Worm (Caenorhabditis elegans): Measurements from ENCODE around the gene str-198.
A peak's percentile ranks its signal among the peaks of the same experiment; 100 is the strongest.

Gene str-198

DNA sequence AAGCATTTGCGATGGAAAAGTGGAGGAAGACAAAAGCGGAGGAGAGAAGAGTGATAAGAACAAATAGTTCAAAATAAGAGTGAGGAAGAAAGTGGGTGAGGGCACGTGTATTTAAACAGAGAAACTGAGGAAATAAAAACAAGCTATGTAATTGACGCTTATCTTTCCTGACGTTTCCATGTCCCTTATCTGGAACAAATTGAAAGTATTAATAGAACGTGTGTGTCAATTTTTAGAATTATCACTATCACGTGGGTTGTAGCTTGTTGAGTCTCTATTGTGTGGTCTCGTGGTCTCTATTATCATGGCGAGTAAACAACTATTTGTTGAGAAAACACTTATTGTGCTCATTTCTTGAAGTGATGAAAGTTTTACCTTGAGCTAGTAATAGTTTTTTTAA is 1.8 kb upstream of the str-198 start, which contains the start of gene T10C6.15:
TSS of gene T10C6.15 (minus strand) at position 104 of the 400 bp plus-strand sequence.
- TF ChIP-seq dmd-6 (GFP tag; IDR thresholded peaks at IDR 0.05) (peak; percentile 95), nhr-6 (tag; optimal IDR thresholded peaks at IDR 0.05) (peak; percentile 20), ZK546.5 (tag; optimal IDR thresholded peaks at IDR 0.05) (no peak), cey-2 (tag; optimal IDR thresholded peaks at IDR 0.05; ENCODE audit: borderline replicate concordance, insufficient read depth) (no peak), nhr-28 (tag; optimal IDR thresholded peaks at IDR 0.05) (peak; percentile 80), mdl-1 (tag; optimal IDR thresholded peaks at IDR 0.05) (peak in 1 of 2 experiments; percentile 72), ceh-82 (tag; optimal IDR thresholded peaks at IDR 0.05) (no peak), ceh-28 (tag; optimal IDR thresholded peaks at IDR 0.05) (no peak), set-16 (GFP tag; IDR thresholded peaks at IDR 0.05) (no peak), tra-1 (GFP tag; IDR thresholded peaks at IDR 0.05) (peak; percentile 69), ama-1 (optimal IDR thresholded peaks at IDR 0.05) (no peak), dmd-9 (GFP tag; IDR thresholded peaks at IDR 0.05) (no peak), T26A8.4 (GFP tag; IDR thresholded peaks at IDR 0.05) (no peak), daf-16 (GFP tag; optimal IDR thresholded peaks at IDR 0.05) (peak in 1 of 2 experiments; percentile 91), daf-16 (tag; optimal IDR thresholded peaks at IDR 0.05) (peak; percentile 100), hlh-11 (tag; optimal IDR thresholded peaks at IDR 0.05) (peak; percentile 91), fkh-10 (GFP tag; optimal IDR thresholded peaks at IDR 0.05) (no peak), madf-5 (GFP tag; IDR thresholded peaks at IDR 0.05) (no peak), T20F7.1 (GFP tag; optimal IDR thresholded peaks at IDR 0.05) (peak; percentile 38), lsy-2 (tag; optimal IDR thresholded peaks at IDR 0.05) (no peak), hlh-30 (tag; optimal IDR thresholded peaks at IDR 0.05; ENCODE audit: insufficient read depth) (peak; percentile 77), Y48G9A.11 (GFP tag; IDR thresholded peaks at IDR 0.05) (no peak), mxl-3 (GFP tag; optimal IDR thresholded peaks at IDR 0.05) (peak; percentile 18), nhr-111 (GFP tag; optimal IDR thresholded peaks at IDR 0.05) (no peak), nhr-10 (tag; optimal IDR thresholded peaks at IDR 0.05) (peak; percentile 46), nhr-11 (tag; optimal IDR thresholded peaks at IDR 0.05) (no peak), nhr-77 (tag; optimal IDR thresholded peaks at IDR 0.05) (peak; percentile 58), Y75B8A.6 (GFP tag; IDR thresholded peaks at IDR 0.05) (no peak), nhr-102 (tag; optimal IDR thresholded peaks at IDR 0.05) (peak; percentile 89), mdt-29 (GFP tag; IDR thresholded peaks at IDR 0.05) (no peak), nhr-41 (GFP tag; IDR thresholded peaks at IDR 0.05) (no peak), ctbp-1 (GFP tag; IDR thresholded peaks at IDR 0.05) (no peak), pqm-1 (tag; optimal IDR thresholded peaks at IDR 0.05) (peak; percentile 67), hif-1 (tag; optimal IDR thresholded peaks at IDR 0.05) (peak in 1 of 2 experiments; percentile 4), ceh-20 (GFP tag; IDR thresholded peaks at IDR 0.05) (no peak), php-3 (GFP tag; IDR thresholded peaks at IDR 0.05) (peak; percentile 74), jun-1 (tag; optimal IDR thresholded peaks at IDR 0.05) (no peak), F37D6.2 (tag; optimal IDR thresholded peaks at IDR 0.05) (no peak), lim-7 (GFP tag; IDR thresholded peaks at IDR 0.05) (no peak), nhr-48 (tag; optimal IDR thresholded peaks at IDR 0.05) (peak; percentile 91), mep-1 (tag; optimal IDR thresholded peaks at IDR 0.05) (no peak), dve-1 (tag; optimal IDR thresholded peaks at IDR 0.05; ENCODE audit: insufficient read depth) (peak; percentile 97), mes-2 (tag; optimal IDR thresholded peaks at IDR 0.05; ENCODE audit: poor library complexity, severe bottlenecking) (no peak), lin-1 (GFP tag; IDR thresholded peaks at IDR 0.05) (peak; percentile 83)

All from whole organism, L4 larva.